Fruit fly (Drosophila melanogaster): Measurements from ENCODE around the gene Rab11.

Gene Rab11

dm6 chr3R:21133951-21134350, 22.7 kb downstream of the Rab11 start, which contains the start of gene Usp8 (continued):
- TF ChIP-seq pzg (GFP tag; optimal IDR thresholded peaks at IDR 0.05) = peak; percentile 24
- TF ChIP-seq z (GFP tag; IDR thresholded peaks at IDR 0.05) = no peak
- no peak for TF ChIP-seq eve (GFP tag; optimal IDR thresholded peaks at IDR 0.05)
- no peak for TF ChIP-seq Dip3 (GFP tag; optimal IDR thresholded peaks at IDR 0.05)
- peak; percentile 8 for TF ChIP-seq CG18619 (GFP tag; optimal IDR thresholded peaks at IDR 0.05)
- TF ChIP-seq CG30431 (GFP tag; optimal IDR thresholded peaks at IDR 0.05) = no peak
- TF ChIP-seq rib (GFP tag; IDR thresholded peaks at IDR 0.05) = no peak
- TF ChIP-seq CG15601 (tag; optimal IDR thresholded peaks at IDR 0.05) = peak; percentile 1
- TF ChIP-seq CG17359 (tag; optimal IDR thresholded peaks at IDR 0.05) = no peak
- peak; percentile 13 for TF ChIP-seq BEAF-32 (GFP tag; optimal IDR thresholded peaks at IDR 0.05)
- TF ChIP-seq ewg (GFP tag; optimal IDR thresholded peaks at IDR 0.05) = no peak
- no peak for TF ChIP-seq pum (GFP tag; optimal IDR thresholded peaks at IDR 0.05)
- TF ChIP-seq CG12744 (GFP tag; optimal IDR thresholded peaks at IDR 0.05) = no peak
- no peak for TF ChIP-seq CG9215 (GFP tag; IDR thresholded peaks at IDR 0.05)
- peak; percentile 33 for TF ChIP-seq CG2120 (GFP tag; optimal IDR thresholded peaks at IDR 0.05)
- no peak for TF ChIP-seq Tbp (GFP tag; optimal IDR thresholded peaks at IDR 0.05)
- TF ChIP-seq zf30C (GFP tag; optimal IDR thresholded peaks at IDR 0.05) = no peak
- no peak for TF ChIP-seq cwo (GFP tag; optimal IDR thresholded peaks at IDR 0.05)
- no peak for TF ChIP-seq CG3838 (GFP tag; optimal IDR thresholded peaks at IDR 0.05)
- no peak for TF ChIP-seq Bgb (GFP tag; IDR thresholded peaks at IDR 0.05; ENCODE audit: partially characterized antibody)
- TF ChIP-seq D (optimal IDR thresholded peaks at IDR 0.05) = no peak
- no peak for TF ChIP-seq D (GFP tag; optimal IDR thresholded peaks at IDR 0.05)
- peak; percentile 34 for TF ChIP-seq Xbp1 (GFP tag; optimal IDR thresholded peaks at IDR 0.05)
- peak; percentile 45 for TF ChIP-seq Dek (tag; optimal IDR thresholded peaks at IDR 0.05)
- no peak for TF ChIP-seq CG18599 (GFP tag; optimal IDR thresholded peaks at IDR 0.05)
- TF ChIP-seq CG11723 (GFP tag; optimal IDR thresholded peaks at IDR 0.05) = no peak
- TF ChIP-seq luna (GFP tag; optimal IDR thresholded peaks at IDR 0.05) = no peak
- TF ChIP-seq CG9797 (GFP tag; optimal IDR thresholded peaks at IDR 0.05) = no peak
- no peak for TF ChIP-seq vvl (GFP tag; IDR thresholded peaks at IDR 0.05)
- no peak for TF ChIP-seq Elba2 (GFP tag; optimal IDR thresholded peaks at IDR 0.05)
- TF ChIP-seq HLH4C (GFP tag; IDR thresholded peaks at IDR 0.05; ENCODE audit: partially characterized antibody) = 0 out of 3 replicates have a peak, but pooled peaks have one; percentile 47
- no peak for TF ChIP-seq E2f1 (GFP tag; IDR thresholded peaks at IDR 0.05)
- TF ChIP-seq MBD-R2 (GFP tag; IDR thresholded peaks at IDR 0.05) = peak; percentile 43; the same call in 1 of the 2 replicates
- TF ChIP-seq NfI (GFP tag; optimal IDR thresholded peaks at IDR 0.05) = no peak
- TF ChIP-seq NK7.1 (GFP tag; optimal IDR thresholded peaks at IDR 0.05) = no peak
- no peak for TF ChIP-seq CG1529 (GFP tag; optimal IDR thresholded peaks at IDR 0.05)
- TF ChIP-seq CG6683 (GFP tag; optimal IDR thresholded peaks at IDR 0.05) = no peak
- no peak for TF ChIP-seq Atf6 (GFP tag; IDR thresholded peaks at IDR 0.05)
- TF ChIP-seq Sry-β (GFP tag; optimal IDR thresholded peaks at IDR 0.05) = peak; percentile 95
- peak; percentile 49 for TF ChIP-seq sug (tag; optimal IDR thresholded peaks at IDR 0.05)
- TF ChIP-seq CG2199 (GFP tag; IDR thresholded peaks at IDR 0.05) = no peak
- TF ChIP-seq CG3163 (GFP tag; optimal IDR thresholded peaks at IDR 0.05) = no peak
- TF ChIP-seq CG10267 (tag; optimal IDR thresholded peaks at IDR 0.05) = peak; percentile 50
- no peak for TF ChIP-seq dimm (GFP tag; IDR thresholded peaks at IDR 0.05)
- TF ChIP-seq Bteb2 (GFP tag; optimal IDR thresholded peaks at IDR 0.05) = no peak
- TF ChIP-seq CG12071 (GFP tag; optimal IDR thresholded peaks at IDR 0.05) = no peak
- TF ChIP-seq CG15011 (GFP tag; optimal IDR thresholded peaks at IDR 0.05) = no peak
- no peak for TF ChIP-seq Antp (GFP tag; optimal IDR thresholded peaks at IDR 0.05)
- TF ChIP-seq CG9932 (GFP tag; IDR thresholded peaks at IDR 0.05) = peak; percentile 46; the same call in 1 of the 2 replicates
- peak; percentile 23 for TF ChIP-seq gcm (GFP tag; optimal IDR thresholded peaks at IDR 0.05)
- TF ChIP-seq CG6813 (GFP tag; optimal IDR thresholded peaks at IDR 0.05) = no peak
- no peak for TF ChIP-seq GATAe (GFP tag; conservative IDR thresholded peaks at IDR 0.05)

All from whole organism, embryonic.